Worm (Caenorhabditis elegans): Measurements from ENCODE around the gene lin-5.
A peak's percentile ranks its signal among the peaks of the same experiment; 100 is the strongest.

Gene lin-5

DNA sequence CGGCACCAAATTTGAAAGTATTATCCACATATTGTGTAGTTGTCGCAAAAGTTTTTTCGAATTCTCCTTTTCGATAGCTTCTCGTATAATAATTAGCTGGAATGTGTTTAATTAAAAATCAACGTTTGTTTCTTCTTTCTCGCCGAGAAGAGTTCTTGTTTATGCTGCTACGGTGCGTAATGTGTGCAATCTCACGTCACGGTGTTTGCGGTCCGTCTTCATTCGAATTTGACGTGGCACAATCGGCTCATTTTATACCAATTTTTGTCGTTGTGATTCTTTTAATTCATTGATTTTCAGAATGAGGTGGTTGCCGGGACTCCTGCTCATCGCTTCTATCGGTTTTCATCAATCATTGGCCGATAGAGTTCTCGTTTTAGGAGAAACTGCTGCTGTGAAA, 3.8 kb downstream of the lin-5 start, which contains the start of gene ostb-1 (continued):
- TF ChIP-seq lin-35 (GFP tag; optimal IDR thresholded peaks at IDR 0.05) = peak; percentile 46 to 66
- no peak for TF ChIP-seq nhr-90 (tag; optimal IDR thresholded peaks at IDR 0.05; ENCODE audit: poor library complexity)

- TF ChIP-seq efl-1 (optimal IDR thresholded peaks at IDR 0.05) = no peak
- peak in 1 of 2 experiments; percentile 62 for TF ChIP-seq efl-1 (GFP tag; optimal IDR thresholded peaks at IDR 0.05 in 1 of 2)
- TF ChIP-seq tbx-2 (tag; optimal IDR thresholded peaks at IDR 0.05) = no peak
Observed at ce11 chrII:7864892-7865291, 4.5 kb downstream of the lin-5 start.

ce11 chrII:7866081-7866480, 5.7 kb downstream of the lin-5 start:
- no peak for TF ChIP-seq lin-13 (GFP tag; optimal IDR thresholded peaks at IDR 0.05)
- TF ChIP-seq alr-1 (tag; optimal IDR thresholded peaks at IDR 0.05; ENCODE audit: borderline replicate concordance) = no peak
- TF ChIP-seq C34B4.2 (tag; optimal IDR thresholded peaks at IDR 0.05) = no peak
- no peak for TF ChIP-seq hpl-2 (GFP tag; optimal IDR thresholded peaks at IDR 0.05)
- no peak for TF ChIP-seq lin-35 (GFP tag; optimal IDR thresholded peaks at IDR 0.05)
- no peak for TF ChIP-seq pqm-1 (tag; optimal IDR thresholded peaks at IDR 0.05)
- no peak for TF ChIP-seq mef-2 (tag; optimal IDR thresholded peaks at IDR 0.05)
- no peak for TF ChIP-seq nhr-85 (tag)
- no peak for TF ChIP-seq irx-1 (tag; optimal IDR thresholded peaks at IDR 0.05)
- no peak for TF ChIP-seq nhr-84 (tag; optimal IDR thresholded peaks at IDR 0.05)

- TF ChIP-seq ztf-11 (tag; optimal IDR thresholded peaks at IDR 0.05) = no peak
- TF ChIP-seq fkh-8 (tag; optimal IDR thresholded peaks at IDR 0.05) = no peak
- TF ChIP-seq nhr-84 (tag; optimal IDR thresholded peaks at IDR 0.05) = no peak
Observed at ce11 chrII:7870062-7870461, 9.7 kb downstream of the lin-5 start, which contains the start of gene ztf-17. TSS of gene ztf-17 (minus strand) at chrII:7870162.

- TF ChIP-seq blmp-1 (tag; optimal IDR thresholded peaks at IDR 0.05) = peak; percentile 54
- TF ChIP-seq snpc-4 (tag; optimal IDR thresholded peaks at IDR 0.05) = peak; percentile 33
- no peak for TF ChIP-seq lir-3 (tag; optimal IDR thresholded peaks at IDR 0.05; ENCODE audit: poor library complexity)
- TF ChIP-seq ets-5 (GFP tag; IDR thresholded peaks at IDR 0.05) = no peak
- peak; percentile 76 for TF ChIP-seq C16A3.4 (tag; optimal IDR thresholded peaks at IDR 0.05)
- TF ChIP-seq unc-30 (tag; optimal IDR thresholded peaks at IDR 0.05) = no peak
- no peak for TF ChIP-seq elt-3 (tag; optimal IDR thresholded peaks at IDR 0.05)
- no peak for TF ChIP-seq nhr-77 (tag; optimal IDR thresholded peaks at IDR 0.05)
- TF ChIP-seq dpl-1 (GFP tag; optimal IDR thresholded peaks at IDR 0.05) = peak; percentile 19 to 68 (median 59)
- TF ChIP-seq fkh-8 (tag; optimal IDR thresholded peaks at IDR 0.05) = peak; percentile 35
- no peak for TF ChIP-seq sptf-1 (tag; optimal IDR thresholded peaks at IDR 0.05)
- TF ChIP-seq ceh-82 (tag; optimal IDR thresholded peaks at IDR 0.05) = peak in 2 of 3 experiments; percentile 3 to 71
- peak; percentile 35 for TF ChIP-seq xbp-1 (tag; optimal IDR thresholded peaks at IDR 0.05)
- TF ChIP-seq isw-1 (GFP tag; IDR thresholded peaks at IDR 0.05) = peak; percentile 8
- TF ChIP-seq zag-1 (tag; optimal IDR thresholded peaks at IDR 0.05) = no peak
- TF ChIP-seq lin-13 (GFP tag; optimal IDR thresholded peaks at IDR 0.05) = peak; percentile 17
- TF ChIP-seq rnt-1 (tag; optimal IDR thresholded peaks at IDR 0.05) = peak; percentile 48
- TF ChIP-seq mef-2 (tag; optimal IDR thresholded peaks at IDR 0.05) = no peak
- no peak for TF ChIP-seq zip-4 (GFP tag; optimal IDR thresholded peaks at IDR 0.05)
- no peak for TF ChIP-seq hpl-2 (GFP tag; optimal IDR thresholded peaks at IDR 0.05)
- no peak for TF ChIP-seq egl-13 (tag; optimal IDR thresholded peaks at IDR 0.05)
- no peak for TF ChIP-seq ceh-8 (GFP tag; optimal IDR thresholded peaks at IDR 0.05)
- TF ChIP-seq nhr-19 (GFP tag; conservative IDR thresholded peaks at IDR 0.05) = peak; percentile 18; the same call in 1 of the 2 replicates
- peak; percentile 44 for TF ChIP-seq lin-15B (tag; optimal IDR thresholded peaks at IDR 0.05)
- no peak for TF ChIP-seq hlh-17 (GFP tag; optimal IDR thresholded peaks at IDR 0.05; ENCODE audit: borderline replicate concordance)
- peak; percentile 91 for TF ChIP-seq F16B12.6 (tag; optimal IDR thresholded peaks at IDR 0.05)
- peak in 1 of 2 experiments; percentile 15 for TF ChIP-seq mdl-1 (tag; optimal IDR thresholded peaks at IDR 0.05)
- no peak for TF ChIP-seq unc-62 (GFP tag; optimal IDR thresholded peaks at IDR 0.05)
- no peak for TF ChIP-seq fkh-4 (tag; optimal IDR thresholded peaks at IDR 0.05; ENCODE audit: borderline replicate concordance)
- peak; percentile 10 for TF ChIP-seq skn-1 (tag; optimal IDR thresholded peaks at IDR 0.05)
- no peak for TF ChIP-seq irx-1 (tag; optimal IDR thresholded peaks at IDR 0.05)
- no peak for TF ChIP-seq dsc-1 (tag; optimal IDR thresholded peaks at IDR 0.05)
- TF ChIP-seq ces-1 (GFP tag; optimal IDR thresholded peaks at IDR 0.05) = no peak
- TF ChIP-seq ceh-63 (GFP tag; optimal IDR thresholded peaks at IDR 0.05) = no peak
Observed at ce11 chrII:7870632-7871031, 10.3 kb downstream of the lin-5 start.
